Worm (Caenorhabditis elegans) whole organism, L3 larva: ENCODE data around the gene srh-234.
A peak's percentile ranks its signal among the peaks of the same experiment; 100 is the strongest.

Experiments used
- R02D3.7 ChIP-seq: fragments of 150-350 bp; optimal IDR thresholded peaks from 2 replicates; lab custom pipeline; 2014; ENCODE audit warnings: missing biosample characterization, missing genetic modification characterization
- aly-2 ChIP-seq: fragments of 150-350 bp; optimal IDR thresholded peaks from 2 replicates; lab custom pipeline; 2014; ENCODE audit warnings: missing biosample characterization, missing genetic modification characterization
- ama-1 ChIP-seq: fragments of 150-350 bp; optimal IDR thresholded peaks from 2 replicates; lab custom pipeline; 2018
- ceh-16 ChIP-seq: sonication (generic microtip); optimal IDR thresholded peaks from 2 replicates; lab custom pipeline; 2017; ENCODE audit warnings: missing biosample characterization, missing genetic modification characterization
- ceh-82 ChIP-seq: fragments of 150-350 bp; optimal IDR thresholded peaks from 2 replicates; lab custom pipeline; 2014; ENCODE audit warnings: missing biosample characterization, missing genetic modification characterization
- daf-12 ChIP-seq: fragments of 150-350 bp; optimal IDR thresholded peaks from 2 replicates; lab custom pipeline; 2014; ENCODE audit warnings: missing biosample characterization, missing genetic modification reagents, missing genetic modification characterization
- egl-27 ChIP-seq: sonication (generic microtip); optimal IDR thresholded peaks from 4 replicates; lab custom pipeline; 2017; ENCODE audit warnings: missing biosample characterization, missing genetic modification reagents, missing genetic modification characterization
- egl-5 ChIP-seq: fragments of 150-350 bp; optimal IDR thresholded peaks from 2 replicates; lab custom pipeline; 2017; ENCODE audit warnings: missing biosample characterization, missing genetic modification reagents, missing genetic modification characterization, inconsistent platforms
- elt-1 ChIP-seq: fragments of 150-350 bp; optimal IDR thresholded peaks from 2 replicates; lab custom pipeline; 2014; ENCODE audit warnings: missing biosample characterization, missing genetic modification characterization
- eor-1 ChIP-seq, 2 experiments: fragments of 150-350 bp; optimal IDR thresholded peaks; 2 replicates each; lab custom pipeline; 2014 to 2018; ENCODE audit warnings: missing biosample characterization in 2 of 2, missing genetic modification characterization in 2 of 2
- fkh-10 ChIP-seq: sonication (generic microtip); optimal IDR thresholded peaks from 2 replicates; lab custom pipeline; 2017; ENCODE audit warnings: missing biosample characterization, missing genetic modification reagents, missing genetic modification characterization
- fkh-2 ChIP-seq: fragments of 150-350 bp; optimal IDR thresholded peaks from 2 replicates; lab custom pipeline; 2014; ENCODE audit warnings: missing biosample characterization, missing genetic modification reagents, missing genetic modification characterization
- hmg-11 ChIP-seq: sonication (generic microtip); optimal IDR thresholded peaks from 2 replicates; lab custom pipeline; 2016; ENCODE audit warnings: missing genetic modification characterization, missing compliant biosample characterization
- jun-1 ChIP-seq: fragments of 150-350 bp; optimal IDR thresholded peaks from 2 replicates; lab custom pipeline; 2014; ENCODE audit warnings: missing biosample characterization, missing genetic modification reagents, missing genetic modification characterization
- lin-15B ChIP-seq: fragments of 150-350 bp; optimal IDR thresholded peaks from 2 replicates; lab custom pipeline; 2014; ENCODE audit warnings: missing biosample characterization, missing genetic modification characterization
- lsy-12 ChIP-seq: sonication (generic microtip); optimal IDR thresholded peaks from 2 replicates; lab custom pipeline; 2016; ENCODE audit warnings: mild to moderate bottlenecking, missing genetic modification characterization, missing compliant biosample characterization
- mdl-1 ChIP-seq: fragments of 150-350 bp; optimal IDR thresholded peaks from 2 replicates; lab custom pipeline; 2014; ENCODE audit warnings: missing biosample characterization, missing genetic modification characterization
- mml-1 ChIP-seq: fragments of 150-350 bp; sonication (generic microtip); optimal IDR thresholded peaks from 3 replicates; lab custom pipeline; 2014; ENCODE audit warnings: missing biosample characterization, missing genetic modification characterization
- nfya-1 ChIP-seq: sonication (generic microtip); optimal IDR thresholded peaks from 2 replicates; lab custom pipeline; 2017; ENCODE audit warnings: missing genetic modification characterization, mild to moderate bottlenecking, missing compliant biosample characterization, antibody characterized with exemption, moderate library complexity; ENCODE audit not compliant: insufficient read depth
- nhr-12 ChIP-seq: fragments of 150-350 bp; optimal IDR thresholded peaks from 2 replicates; lab custom pipeline; 2014; ENCODE audit warnings: missing biosample characterization, missing genetic modification characterization
- nhr-23 ChIP-seq: fragments of 150-350 bp; optimal IDR thresholded peaks from 2 replicates; lab custom pipeline; 2014; ENCODE audit warnings: missing biosample characterization, missing genetic modification reagents, missing genetic modification characterization
- nhr-237 ChIP-seq: fragments of 150-350 bp; optimal IDR thresholded peaks from 2 replicates; lab custom pipeline; 2014; ENCODE audit warnings: missing biosample characterization, missing genetic modification characterization
- nhr-25 ChIP-seq: sonication (generic microtip); optimal IDR thresholded peaks from 2 replicates; lab custom pipeline; 2017; ENCODE audit warnings: missing biosample characterization, missing genetic modification characterization
- nhr-43 ChIP-seq: sonication (generic microtip); optimal IDR thresholded peaks from 2 replicates; lab custom pipeline; 2016; ENCODE audit warnings: mild to moderate bottlenecking, missing genetic modification characterization, missing compliant biosample characterization; ENCODE audit not compliant: poor library complexity, severe bottlenecking
- nhr-67 ChIP-seq: fragments of 150-350 bp; optimal IDR thresholded peaks from 2 replicates; lab custom pipeline; 2014; ENCODE audit warnings: missing biosample characterization, missing genetic modification characterization
- nhr-76 ChIP-seq: fragments of 150-350 bp; sonication (generic microtip); optimal IDR thresholded peaks from 5 replicates; lab custom pipeline; 2014; ENCODE audit warnings: missing biosample characterization, missing genetic modification characterization
- nhr-77 ChIP-seq: fragments of 150-350 bp; optimal IDR thresholded peaks from 2 replicates; lab custom pipeline; 2014; ENCODE audit warnings: missing biosample characterization, missing genetic modification characterization
- pha-4 ChIP-seq: fragments of 150-350 bp; optimal IDR thresholded peaks from 2 replicates; lab custom pipeline; 2014; ENCODE audit warnings: missing biosample characterization, missing genetic modification reagents, missing genetic modification characterization
- pqm-1 ChIP-seq: fragments of 150-350 bp; optimal IDR thresholded peaks from 2 replicates; lab custom pipeline; 2017; ENCODE audit warnings: missing biosample characterization, missing genetic modification characterization, inconsistent platforms
- skn-1 ChIP-seq: fragments of 150-350 bp; optimal IDR thresholded peaks from 2 replicates; lab custom pipeline; 2014; ENCODE audit warnings: missing biosample characterization, missing genetic modification characterization
- snpc-4 ChIP-seq: fragments of 150-350 bp; optimal IDR thresholded peaks from 2 replicates; lab custom pipeline; 2014; ENCODE audit warnings: missing biosample characterization, missing genetic modification characterization
- unc-39 ChIP-seq: sonication (generic microtip); optimal IDR thresholded peaks from 4 replicates; lab custom pipeline; 2017; ENCODE audit warnings: missing biosample characterization, missing genetic modification characterization
- zag-1 ChIP-seq: fragments of 150-350 bp; optimal IDR thresholded peaks from 2 replicates; lab custom pipeline; 2014; ENCODE audit warnings: missing biosample characterization, missing genetic modification characterization
- ztf-4 ChIP-seq: fragments of 150-350 bp; optimal IDR thresholded peaks from 2 replicates; lab custom pipeline; 2014; ENCODE audit warnings: missing biosample characterization, missing genetic modification characterization

The srh-234 gene

DNA sequence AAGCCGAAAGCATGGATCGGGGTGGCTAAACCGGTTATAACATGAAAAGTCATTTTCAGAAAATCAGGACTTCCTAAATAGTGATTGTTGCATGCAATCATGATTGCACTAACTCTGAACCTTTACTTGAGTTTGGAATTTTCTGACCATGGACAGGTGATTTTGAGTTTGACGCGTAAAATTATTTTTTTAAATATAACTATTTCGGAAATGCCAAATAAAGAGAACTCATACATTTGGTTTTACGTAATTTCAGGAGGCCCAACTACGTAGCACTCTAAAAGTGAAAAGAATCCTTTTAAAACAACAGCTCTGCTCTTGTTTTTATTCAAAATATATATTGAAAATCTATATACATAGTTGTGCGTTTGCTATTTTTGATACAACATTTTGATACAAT, at the start of gene srh-234:
Gene srh-234, minus strand, starts transcription at position 101 of the 400 bp plus-strand sequence.
- TF ChIP-seq nhr-43 = no peak
- TF ChIP-seq nhr-77 (tag; lab: Kevin White, UChicago) = no peak

DNA sequence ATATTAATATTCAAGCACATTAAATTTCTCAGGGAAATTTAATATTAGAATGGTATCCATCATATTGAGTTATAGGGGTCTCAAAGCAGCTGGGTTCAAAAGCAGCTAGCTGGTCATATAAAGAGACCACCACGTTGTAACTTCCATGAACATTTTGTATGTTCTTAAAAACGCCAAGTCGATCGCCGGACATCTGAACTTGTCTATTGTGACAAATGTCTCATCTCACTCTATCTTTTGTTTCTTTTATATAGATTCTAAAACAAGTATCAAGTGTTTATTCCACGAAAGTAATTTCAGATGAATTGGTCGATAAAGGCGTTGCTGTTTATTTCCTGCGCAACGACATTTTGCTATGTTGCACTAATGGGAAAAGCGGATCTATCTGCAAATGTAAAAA, 45.2 kb upstream of the srh-234 start, which contains the start of gene ZK105.3:
Gene ZK105.3, plus strand, starts transcription at position 301 of the 400 bp plus-strand sequence.
- TF ChIP-seq aly-2 (tag; lab: Kevin White, UChicago) (no peak), zag-1 (tag; lab: Kevin White, UChicago) (no peak), egl-27 (tag; lab: Kevin White, UChicago) (no peak), nhr-76 (tag; lab: Kevin White, UChicago) (no peak), ceh-16 (no peak), fkh-10 (GFP tag; lab: Kevin White, UChicago) (no peak), skn-1 (tag; lab: Kevin White, UChicago) (no peak)

DNA sequence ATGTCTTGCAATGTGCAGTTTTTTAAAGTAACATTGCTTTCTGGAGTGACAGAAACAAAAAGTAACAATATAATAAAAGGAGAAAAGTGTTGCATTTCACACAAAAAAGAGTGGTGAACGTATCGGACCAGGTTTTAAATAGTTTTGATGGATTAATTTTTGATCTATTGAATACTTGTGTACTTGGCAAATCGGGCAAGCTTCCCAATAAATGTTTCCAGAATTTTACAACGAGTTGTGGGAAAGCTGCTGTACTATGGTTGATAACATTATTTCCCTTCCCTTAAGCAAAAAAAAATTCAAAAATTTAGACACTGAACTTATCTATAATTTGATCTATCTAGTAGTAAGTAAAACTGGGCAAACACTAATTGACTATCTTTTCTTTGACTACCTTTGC, 41.7 kb upstream of the srh-234 start, which contains the start of gene C12D5.10:
Gene C12D5.10, minus strand, starts transcription at position 101 of the 400 bp plus-strand sequence.
- TF ChIP-seq snpc-4 (tag; lab: Kevin White, UChicago) = no peak
- TF ChIP-seq fkh-2 (tag; lab: Kevin White, UChicago) = no peak
- TF ChIP-seq nhr-67 (tag; lab: Kevin White, UChicago) = no peak
- TF ChIP-seq mml-1 (tag; lab: Kevin White, UChicago) = no peak
- TF ChIP-seq zag-1 (tag; lab: Kevin White, UChicago) = no peak
- no peak for TF ChIP-seq lin-15B (tag; lab: Kevin White, UChicago)
- no peak for TF ChIP-seq eor-1 (tag; optimal IDR thresholded peaks at IDR 0.05; lab: Kevin White, UChicago)
- no peak for TF ChIP-seq R02D3.7 (tag; lab: Kevin White, UChicago)
- TF ChIP-seq nhr-43 = no peak
- no peak for TF ChIP-seq hmg-11 (tag; lab: Kevin White, UChicago)
- TF ChIP-seq mdl-1 = no peak
- no peak for TF ChIP-seq skn-1 (tag; lab: Kevin White, UChicago)
- no peak for TF ChIP-seq ama-1
- no peak for TF ChIP-seq daf-12
- no peak for TF ChIP-seq unc-39

DNA sequence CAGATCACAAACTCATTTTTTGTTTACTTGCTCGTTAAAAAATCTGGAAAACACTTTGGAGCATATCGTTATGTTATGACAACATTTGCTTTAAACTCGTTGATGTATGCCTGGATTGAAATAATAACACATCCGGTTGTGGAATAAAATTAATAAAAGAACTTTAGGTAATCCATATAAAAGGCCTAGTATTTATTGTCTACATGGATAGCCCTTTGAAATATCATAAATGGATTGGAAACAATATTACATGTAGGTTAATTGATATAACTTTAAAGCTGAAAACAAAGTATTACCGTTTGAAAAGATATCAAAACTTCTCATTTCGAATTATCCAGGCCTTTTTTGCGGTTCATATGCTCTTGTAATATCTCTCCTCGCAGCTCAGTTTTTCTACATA, 39.0 kb upstream of the srh-234 start:
- TF ChIP-seq daf-12 (no peak), nhr-77 (tag; lab: Kevin White, UChicago) (no peak), ceh-82 (no peak), pha-4 (tag; lab: Kevin White, UChicago) (no peak), zag-1 (tag; lab: Kevin White, UChicago) (no peak), egl-5 (tag; lab: Kevin White, UChicago) (no peak), nhr-12 (tag; lab: Kevin White, UChicago) (no peak), lsy-12 (tag; lab: Kevin White, UChicago) (no peak), jun-1 (tag; lab: Kevin White, UChicago) (no peak), nhr-23 (tag; lab: Kevin White, UChicago) (no peak), ama-1 (no peak)

DNA sequence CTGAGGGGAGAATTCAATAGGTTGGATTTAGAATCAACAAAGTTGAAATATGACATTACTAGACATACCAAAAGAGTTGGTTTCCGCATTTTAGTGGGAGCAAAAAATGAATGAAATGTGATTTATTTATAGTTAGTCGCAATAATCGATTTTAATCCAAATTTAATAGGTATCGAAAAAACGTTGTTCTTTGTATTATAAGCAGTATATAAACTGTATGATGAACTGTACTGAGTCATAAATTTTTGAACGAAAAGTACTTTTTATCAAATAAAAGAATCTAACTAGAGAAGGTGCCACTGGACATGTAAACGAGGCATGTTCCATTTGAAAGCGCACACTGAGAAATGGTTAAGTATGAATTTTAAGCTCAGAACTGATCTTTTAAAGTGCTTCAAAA, 38.2 kb upstream of the srh-234 start, which contains the start of gene C12D5.9:
Gene C12D5.9, minus strand, starts transcription at position 101 of the 400 bp plus-strand sequence.
- TF ChIP-seq mdl-1 = no peak
- TF ChIP-seq pqm-1 (tag; lab: Kevin White, UChicago) = no peak
- TF ChIP-seq hmg-11 (tag; lab: Kevin White, UChicago) = no peak
- TF ChIP-seq ztf-4 (tag; lab: Kevin White, UChicago) = no peak
- no peak for TF ChIP-seq nhr-237 (tag; lab: Kevin White, UChicago)
- no peak for TF ChIP-seq nhr-76 (tag; lab: Kevin White, UChicago)

DNA sequence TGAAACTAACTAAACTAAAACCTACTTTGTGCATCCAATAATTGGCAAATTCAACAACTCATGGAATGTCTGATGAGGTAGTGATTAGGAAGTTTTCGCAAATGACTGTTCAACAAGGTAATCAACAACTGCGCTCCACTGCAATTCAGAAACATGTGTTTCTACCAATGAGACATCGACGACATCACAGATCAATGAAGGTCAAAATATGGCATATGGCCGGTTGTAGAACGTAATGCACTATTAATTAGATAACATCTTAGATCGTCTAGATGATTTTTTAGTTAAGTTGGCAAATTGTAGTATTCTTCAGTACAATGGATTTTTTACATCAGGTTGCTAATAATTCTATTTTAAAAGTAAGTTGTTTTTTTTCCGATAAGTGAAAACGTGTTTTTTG, 34.5 kb upstream of the srh-234 start, which contains the start of the genes nhr-94 and nhr-152:
Gene nhr-94, minus strand, starts transcription at position 147 of the 400 bp plus-strand sequence.
Gene nhr-152, plus strand, starts transcription at position 162 of the 400 bp plus-strand sequence.
- TF ChIP-seq nhr-12 (tag; lab: Kevin White, UChicago) (no peak), nfya-1 (tag; lab: Kevin White, UChicago) (peak; percentile 46), elt-1 (tag; lab: Kevin White, UChicago) (peak; percentile 97), nhr-25 (tag; lab: Kevin White, UChicago) (peak; percentile 80)
